Worm (Caenorhabditis elegans): ENCODE measurements around the gene srh-247.
"Not testable (repeated sequence)": the region's sequence is repeated elsewhere in the genome, so short reads cannot be mapped to it uniquely, and the experiment has no call there.

The srh-247 gene

DNA sequence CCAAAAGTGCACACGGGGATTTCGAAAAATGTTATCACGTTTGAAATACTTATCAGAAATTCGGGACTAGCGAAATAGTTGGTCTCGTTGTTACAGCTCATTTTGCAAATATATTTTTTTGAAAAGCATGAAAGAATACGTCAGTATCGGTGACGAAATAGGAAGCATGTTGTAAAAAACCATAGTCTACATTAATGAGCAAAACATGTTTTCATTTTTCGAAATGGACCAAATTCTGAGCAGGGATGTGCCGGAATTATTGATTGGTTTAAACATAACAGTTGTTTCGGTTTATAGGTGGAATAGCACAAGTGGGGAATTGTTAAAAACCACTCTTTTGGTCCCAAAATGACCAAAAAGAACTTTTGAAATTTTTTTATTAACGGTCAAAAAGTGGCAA is at the start of gene srh-247:
Gene srh-247, minus strand, starts transcription at position 101 of the 400 bp plus-strand sequence.
- TF ChIP-seq unc-39 (tag; optimal IDR thresholded peaks at IDR 0.05) (no peak), nhr-25 (tag; optimal IDR thresholded peaks at IDR 0.05) (no peak), ztf-1 (GFP tag; conservative IDR thresholded peaks at IDR 0.05) (no peak), lin-13 (GFP tag; optimal IDR thresholded peaks at IDR 0.05) (no peak), ZK546.5 (tag; optimal IDR thresholded peaks at IDR 0.05) (no peak), nhr-21 (tag; optimal IDR thresholded peaks at IDR 0.05) (no peak), blmp-1 (tag; optimal IDR thresholded peaks at IDR 0.05; ENCODE audit: insufficient read depth) (no peak), skn-1 (tag; optimal IDR thresholded peaks at IDR 0.05) (no peak), crh-2 (tag; optimal IDR thresholded peaks at IDR 0.05) (no peak), C34F6.9 (tag; optimal IDR thresholded peaks at IDR 0.05) (no peak), lin-11 (tag; optimal IDR thresholded peaks at IDR 0.05) (no peak), unc-55 (GFP tag; optimal IDR thresholded peaks at IDR 0.05) (no peak), nhr-23 (tag; optimal IDR thresholded peaks at IDR 0.05) (no peak)

ce11 chrV:2983351-2983750 is 49.4 kb upstream of the srh-247 start, which contains the start of gene srw-117:
Gene srw-117, minus strand, starts transcription at chrV:2983451.
- no peak for TF ChIP-seq nhr-129 (tag; optimal IDR thresholded peaks at IDR 0.05)
- no peak for TF ChIP-seq unc-39 (tag; optimal IDR thresholded peaks at IDR 0.05)
- no peak for TF ChIP-seq nhr-21 (tag; optimal IDR thresholded peaks at IDR 0.05)
- TF ChIP-seq mbf-1 (tag; optimal IDR thresholded peaks at IDR 0.05), result no peak
- TF ChIP-seq egl-27 (tag; optimal IDR thresholded peaks at IDR 0.05), result no peak
- TF ChIP-seq C34F6.9 (tag; optimal IDR thresholded peaks at IDR 0.05), result no peak
- no peak for TF ChIP-seq mab-5 (tag; optimal IDR thresholded peaks at IDR 0.05)
- no peak for TF ChIP-seq nhr-23 (tag; optimal IDR thresholded peaks at IDR 0.05)
- no peak for TF ChIP-seq F13H6.1 (tag; optimal IDR thresholded peaks at IDR 0.05)
- TF ChIP-seq ztf-11 (tag; optimal IDR thresholded peaks at IDR 0.05), result no peak
- TF ChIP-seq unc-62 (GFP tag; optimal IDR thresholded peaks at IDR 0.05), result no peak
- no peak for TF ChIP-seq elt-1 (tag; optimal IDR thresholded peaks at IDR 0.05)
- no peak for TF ChIP-seq Y55F3AM.14 (GFP tag; optimal IDR thresholded peaks at IDR 0.05)
- no peak for TF ChIP-seq lin-11 (tag; optimal IDR thresholded peaks at IDR 0.05)
- TF ChIP-seq alr-1 (tag; optimal IDR thresholded peaks at IDR 0.05), result no peak
- TF ChIP-seq unc-55 (GFP tag; optimal IDR thresholded peaks at IDR 0.05), result no peak
- no peak for TF ChIP-seq ztf-4 (tag; optimal IDR thresholded peaks at IDR 0.05)

ce11 chrV:2979978-2980377 is 46.0 kb upstream of the srh-247 start, which contains the start of gene srw-118:
Gene srw-118, minus strand, starts transcription at chrV:2980078.
- TF ChIP-seq peb-1 (tag; optimal IDR thresholded peaks at IDR 0.05) (no peak), mab-5 (tag; optimal IDR thresholded peaks at IDR 0.05) (no peak), crh-2 (tag; optimal IDR thresholded peaks at IDR 0.05) (no peak)

- TF ChIP-seq egl-27 (tag; optimal IDR thresholded peaks at IDR 0.05) (no peak), nhr-6 (tag; optimal IDR thresholded peaks at IDR 0.05) (no peak), dmd-4 (tag; optimal IDR thresholded peaks at IDR 0.05) (no peak), lsy-2 (tag; optimal IDR thresholded peaks at IDR 0.05) (no peak), gmeb-1 (tag; optimal IDR thresholded peaks at IDR 0.05) (no peak), mdl-1 (tag; optimal IDR thresholded peaks at IDR 0.05) (no peak), ztf-11 (tag; optimal IDR thresholded peaks at IDR 0.05) (no peak), zag-1 (tag; optimal IDR thresholded peaks at IDR 0.05) (no peak)
Observed at ce11 chrV:2976287-2976686, 42.3 kb upstream of the srh-247 start, which contains the start of gene srw-124. Gene srw-124, plus strand, starts transcription at chrV:2976587.

ce11 chrV:2975285-2975684 is 41.3 kb upstream of the srh-247 start, which contains the start of gene srw-123:
Gene srw-123, minus strand, starts transcription at chrV:2975385.
- not testable (repeated sequence) for TF ChIP-seq elt-3 (tag; optimal IDR thresholded peaks at IDR 0.05); unc-62 (GFP tag; optimal IDR thresholded peaks at IDR 0.05); fos-1 (tag; optimal IDR thresholded peaks at IDR 0.05)
